Worm (Caenorhabditis elegans) whole organism, L1 larva: Measurements from ENCODE around the gene K08H2.2.

Source experiments
- lin-35 ChIP-seq, 2 experiments: fragments of 150-350 bp; optimal IDR thresholded peaks; 2 replicates each; lab custom pipeline; 2014; ENCODE audit warnings: missing biosample characterization in 2 of 2, missing genetic modification characterization in 2 of 2, missing genetic modification reagents in 2 of 2
- skn-1 ChIP-seq: fragments of 150-350 bp; optimal IDR thresholded peaks from 2 replicates; lab custom pipeline; 2014; ENCODE audit warnings: missing biosample characterization, missing genetic modification characterization
- unc-98 ChIP-seq: fragments of 200-800 bp; sonication (Bioruptor generic); IDR thresholded peaks from 2 replicates; pipeline ENCODE4 v1.3.6; 2022; ENCODE audit warnings: missing genetic modification characterization, missing compliant biosample characterization

DNA sequence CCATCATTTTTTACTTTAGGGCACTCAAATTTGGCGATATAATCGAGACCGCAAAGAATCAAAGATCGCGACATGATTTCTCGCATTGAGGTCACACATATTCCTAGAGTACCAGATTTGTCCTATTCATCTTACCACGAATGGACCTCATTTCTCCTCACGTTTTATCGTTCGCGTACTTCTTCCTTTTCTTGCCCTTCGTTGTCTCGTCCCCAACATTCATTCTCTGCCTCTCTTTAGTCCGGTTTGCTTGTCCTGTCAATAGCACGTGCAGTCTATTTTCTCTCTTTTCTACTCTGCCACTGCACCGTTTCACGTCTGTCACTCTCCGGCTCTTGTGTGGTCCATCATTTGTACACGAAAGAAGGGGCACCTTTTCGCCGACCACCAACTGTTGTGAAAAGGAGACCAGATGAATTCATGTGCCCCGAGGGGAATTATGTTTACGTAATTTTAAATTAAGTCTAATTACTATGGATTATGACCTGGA lies 16.6 kb upstream of the K08H2.2 start:
- TF ChIP-seq unc-98, result no peak
- TF ChIP-seq lin-35 (GFP tag; optimal IDR thresholded peaks at IDR 0.05; lab: Kevin White, UChicago), result peak; percentile 64 to 74
- peak; percentile 42 for TF ChIP-seq skn-1
